Fruit fly (Drosophila melanogaster) whole organism, embryonic: ENCODE measurements around the gene CG34427.

Experiments used
- Adf1 ChIP-seq: fragments of 200-800 bp; sonication (Bioruptor generic); IDR thresholded peaks from 2 replicates; pipeline ENCODE4 v1.3.6; 2022; ENCODE audit warnings: missing biosample characterization, missing genetic modification characterization
- Antp ChIP-seq: fragments of 200-800 bp; sonication (Bioruptor generic); optimal IDR thresholded peaks from 3 replicates; lab custom pipeline; 2016; ENCODE audit warnings: missing biosample characterization, missing genetic modification characterization
- Asciz ChIP-seq: fragments of 200-800 bp; sonication (Bioruptor generic); optimal IDR thresholded peaks from 2 replicates; lab custom pipeline; 2017; ENCODE audit warnings: missing biosample characterization, mild to moderate bottlenecking, missing genetic modification characterization, missing genetic modification reagents
- Blimp-1 ChIP-seq: fragments of 200-800 bp; sonication (Bioruptor generic); optimal IDR thresholded peaks from 3 replicates; lab custom pipeline; 2018; ENCODE audit warnings: missing biosample characterization, missing genetic modification characterization, mild to moderate bottlenecking, moderate library complexity, missing genetic modification reagents
- CG10366 ChIP-seq: fragments of 200-800 bp; sonication (Bioruptor generic); IDR thresholded peaks from 2 replicates; pipeline ENCODE4 v1.3.6; 2022; ENCODE audit warnings: missing biosample characterization, missing genetic modification characterization
- CG11696 ChIP-seq: fragments of 200-800 bp; sonication (Bioruptor generic); IDR thresholded peaks from 2 replicates; pipeline ENCODE4 v1.3.6; 2022; ENCODE audit warnings: missing biosample characterization, missing genetic modification characterization
- CG1233 ChIP-seq: fragments of 200-800 bp; sonication (Bioruptor generic); optimal IDR thresholded peaks from 4 replicates; lab custom pipeline; 2018; ENCODE audit warnings: missing biosample characterization, mild to moderate bottlenecking, missing genetic modification characterization
- CG12659 ChIP-seq: fragments of 200-800 bp; sonication (Bioruptor generic); optimal IDR thresholded peaks from 3 replicates; lab custom pipeline; 2017; ENCODE audit warnings: mild to moderate bottlenecking, missing biosample characterization, missing genetic modification reagents, missing genetic modification characterization
- CG13123 ChIP-seq: fragments of 200-800 bp; sonication (Bioruptor generic); optimal IDR thresholded peaks from 2 replicates; lab custom pipeline; 2016; ENCODE audit warnings: missing biosample characterization, missing genetic modification characterization
- CG15269 ChIP-seq: fragments of 200-800 bp; sonication (Bioruptor generic); optimal IDR thresholded peaks from 2 replicates; lab custom pipeline; 2018; ENCODE audit warnings: missing biosample characterization, mild to moderate bottlenecking, missing genetic modification characterization, moderate library complexity
- CG16779 ChIP-seq: fragments of 200-800 bp; sonication (Bioruptor generic); IDR thresholded peaks from 2 replicates; pipeline ENCODE4 v1.3.6; 2022; ENCODE audit warnings: missing biosample characterization, missing genetic modification characterization
- CG17359 ChIP-seq: fragments of 200-800 bp; sonication (Bioruptor generic); optimal IDR thresholded peaks from 3 replicates; lab custom pipeline; 2018; ENCODE audit warnings: missing biosample characterization, mild to moderate bottlenecking, missing genetic modification characterization, moderate library complexity
- CG17612 ChIP-seq: fragments of 200-800 bp; sonication (Bioruptor generic); IDR thresholded peaks from 2 replicates; pipeline ENCODE4 v1.3.6; 2022; ENCODE audit warnings: missing biosample characterization, missing genetic modification characterization
- CG2120 ChIP-seq: fragments of 200-800 bp; sonication (Bioruptor generic); optimal IDR thresholded peaks from 3 replicates; lab custom pipeline; 2016; ENCODE audit warnings: missing biosample characterization, missing genetic modification characterization
- CG31388 ChIP-seq: fragments of 200-800 bp; sonication (Bioruptor generic); optimal IDR thresholded peaks from 2 replicates; lab custom pipeline; 2016; ENCODE audit warnings: missing biosample characterization, missing genetic modification characterization
- CG3847 ChIP-seq: fragments of 200-800 bp; sonication (Bioruptor generic); IDR thresholded peaks from 2 replicates; pipeline ENCODE4 v1.3.6; 2022; ENCODE audit warnings: missing biosample characterization, missing genetic modification characterization
- CG4617 ChIP-seq: fragments of 200-800 bp; sonication (Bioruptor generic); optimal IDR thresholded peaks from 3 replicates; lab custom pipeline; 2016; ENCODE audit warnings: missing biosample characterization, missing genetic modification characterization, borderline replicate concordance
- CG7745 ChIP-seq: fragments of 200-800 bp; sonication (Bioruptor generic); optimal IDR thresholded peaks from 2 replicates; lab custom pipeline; 2018; ENCODE audit warnings: missing biosample characterization, mild to moderate bottlenecking, missing genetic modification characterization, moderate library complexity
- CG7928 ChIP-seq: fragments of 200-800 bp; sonication (Bioruptor generic); optimal IDR thresholded peaks from 2 replicates; lab custom pipeline; 2017; ENCODE audit warnings: missing biosample characterization, mild to moderate bottlenecking, missing genetic modification characterization
- CG7987 ChIP-seq: fragments of 200-800 bp; sonication (Bioruptor generic); optimal IDR thresholded peaks from 2 replicates; lab custom pipeline; 2018; ENCODE audit warnings: missing biosample characterization, mild to moderate bottlenecking, missing genetic modification characterization, moderate library complexity
- CG8089 ChIP-seq: fragments of 200-800 bp; sonication (Bioruptor generic); optimal IDR thresholded peaks from 3 replicates; lab custom pipeline; 2016; ENCODE audit warnings: missing biosample characterization, missing genetic modification characterization
- D19B ChIP-seq: fragments of 200-800 bp; sonication (Bioruptor generic); optimal IDR thresholded peaks from 2 replicates; lab custom pipeline; 2017; ENCODE audit warnings: missing biosample characterization, mild to moderate bottlenecking, missing genetic modification characterization
- Drgx ChIP-seq: fragments of 200-800 bp; sonication (Bioruptor generic); IDR thresholded peaks from 2 replicates; pipeline ENCODE4 v1.3.6; 2022; ENCODE audit warnings: missing biosample characterization, missing genetic modification characterization
- E2f2 ChIP-seq: fragments of 200-800 bp; sonication (Bioruptor generic); IDR thresholded peaks from 2 replicates; pipeline ENCODE4 v1.3.6; 2022; ENCODE audit warnings: missing biosample characterization, missing genetic modification characterization
- Ets97D ChIP-seq: fragments of 200-800 bp; sonication (Bioruptor generic); optimal IDR thresholded peaks from 3 replicates; lab custom pipeline; 2016; ENCODE audit warnings: missing biosample characterization, missing genetic modification characterization
- Gsc ChIP-seq: fragments of 200-800 bp; sonication (Bioruptor generic); IDR thresholded peaks from 2 replicates; pipeline ENCODE4 v1.3.6; 2022; ENCODE audit warnings: missing biosample characterization, missing genetic modification characterization
- H2.0 ChIP-seq: fragments of 200-800 bp; sonication (Bioruptor generic); IDR thresholded peaks from 2 replicates; pipeline ENCODE4 v1.3.6; 2022; ENCODE audit warnings: missing biosample characterization, missing genetic modification characterization
- NFAT ChIP-seq: fragments of 200-800 bp; sonication (Bioruptor generic); IDR thresholded peaks from 2 replicates; pipeline ENCODE4 v1.3.6; 2022; ENCODE audit warnings: missing biosample characterization, missing genetic modification characterization
- Pdp1 ChIP-seq, 2 experiments: fragments of 200-800 bp; sonication (Bioruptor generic); optimal IDR thresholded peaks; 3 replicates each; lab custom pipeline; 2016; ENCODE audit warnings: missing biosample characterization in 2 of 2, missing genetic modification characterization in 2 of 2, mild to moderate bottlenecking in 1 of 2, moderate library complexity in 1 of 2
- Rx ChIP-seq: fragments of 200-800 bp; sonication (Bioruptor generic); IDR thresholded peaks from 2 replicates; pipeline ENCODE4 v1.3.6; 2022; ENCODE audit warnings: missing biosample characterization, missing genetic modification characterization
- Sox102F ChIP-seq: fragments of 200-800 bp; sonication (Bioruptor generic); optimal IDR thresholded peaks from 2 replicates; lab custom pipeline; 2018; ENCODE audit warnings: missing biosample characterization, mild to moderate bottlenecking, missing genetic modification characterization, moderate library complexity
- Sry-δ ChIP-seq: fragments of 200-800 bp; sonication (Bioruptor generic); optimal IDR thresholded peaks from 2 replicates; lab custom pipeline; 2016; ENCODE audit warnings: missing biosample characterization, missing genetic modification characterization
- abd-A ChIP-seq: fragments of 200-800 bp; sonication (Bioruptor generic); optimal IDR thresholded peaks from 3 replicates; lab custom pipeline; 2019; ENCODE audit warnings: missing biosample characterization, mild to moderate bottlenecking, missing genetic modification characterization, moderate library complexity
- chn ChIP-seq: fragments of 200-800 bp; sonication (Bioruptor generic); optimal IDR thresholded peaks from 2 replicates; lab custom pipeline; 2016; ENCODE audit warnings: missing biosample characterization, missing genetic modification characterization
- emc ChIP-seq: fragments of 200-800 bp; sonication (Bioruptor generic); optimal IDR thresholded peaks from 2 replicates; lab custom pipeline; 2016; ENCODE audit warnings: missing biosample characterization, missing genetic modification characterization
- ftz-f1 ChIP-seq: fragments of 200-800 bp; sonication (Bioruptor generic); optimal IDR thresholded peaks from 2 replicates; lab custom pipeline; 2016; ENCODE audit warnings: missing biosample characterization, missing genetic modification characterization
- grn ChIP-seq: fragments of 200-800 bp; sonication (Bioruptor generic); optimal IDR thresholded peaks from 3 replicates; lab custom pipeline; 2017; ENCODE audit warnings: missing biosample characterization, missing genetic modification characterization
- gsb ChIP-seq: fragments of 200-800 bp; sonication (Bioruptor generic); IDR thresholded peaks from 2 replicates; pipeline ENCODE4 v1.3.6; 2022; ENCODE audit warnings: missing biosample characterization, missing genetic modification characterization
- jing ChIP-seq: fragments of 200-800 bp; sonication (Bioruptor generic); optimal IDR thresholded peaks from 2 replicates; lab custom pipeline; 2018; ENCODE audit warnings: missing biosample characterization, mild to moderate bottlenecking, missing genetic modification characterization
- lab ChIP-seq: fragments of 200-800 bp; sonication (Bioruptor generic); optimal IDR thresholded peaks from 3 replicates; lab custom pipeline; 2017; ENCODE audit warnings: missing biosample characterization, missing genetic modification characterization, mild to moderate bottlenecking, moderate library complexity, missing genetic modification reagents
- lilli ChIP-seq: fragments of 200-800 bp; sonication (Bioruptor generic); optimal IDR thresholded peaks from 3 replicates; lab custom pipeline; 2016; ENCODE audit warnings: missing biosample characterization, missing genetic modification characterization
- nerfin-2 ChIP-seq: fragments of 200-800 bp; sonication (Bioruptor generic); IDR thresholded peaks from 2 replicates; pipeline ENCODE4 v1.3.6; 2022; ENCODE audit warnings: missing biosample characterization, missing genetic modification characterization; ENCODE audit not compliant: partially characterized antibody
- nmo ChIP-seq: fragments of 200-800 bp; sonication (Bioruptor generic); optimal IDR thresholded peaks from 2 replicates; lab custom pipeline; 2018; ENCODE audit warnings: missing biosample characterization, mild to moderate bottlenecking, missing genetic modification characterization, moderate library complexity
- phol ChIP-seq: fragments of 200-800 bp; sonication (Bioruptor generic); optimal IDR thresholded peaks from 3 replicates; lab custom pipeline; 2018; ENCODE audit warnings: missing biosample characterization, mild to moderate bottlenecking, missing genetic modification characterization, moderate library complexity
- shn ChIP-seq: fragments of 200-800 bp; sonication (Bioruptor generic); optimal IDR thresholded peaks from 3 replicates; lab custom pipeline; 2016; ENCODE audit warnings: missing biosample characterization, missing genetic modification characterization
- sna ChIP-seq: fragments of 200-800 bp; sonication (Bioruptor generic); IDR thresholded peaks from 2 replicates; pipeline ENCODE4 v1.3.6; 2022; ENCODE audit warnings: missing biosample characterization, missing genetic modification characterization; ENCODE audit not compliant: partially characterized antibody
- so ChIP-seq: fragments of 200-800 bp; sonication (Bioruptor generic); IDR thresholded peaks from 3 replicates; pipeline ENCODE4 v1.3.6; 2022; ENCODE audit warnings: missing biosample characterization, missing genetic modification characterization
- tap ChIP-seq: fragments of 200-800 bp; optimal IDR thresholded peaks from 3 replicates; lab custom pipeline; 2019; ENCODE audit warnings: missing biosample characterization, mild to moderate bottlenecking, missing genetic modification characterization, moderate library complexity
- tgo ChIP-seq: fragments of 200-800 bp; sonication (Bioruptor generic); IDR thresholded peaks from 3 replicates; pipeline ENCODE4 v1.3.6; 2022; ENCODE audit warnings: missing biosample characterization, missing genetic modification characterization
- trh ChIP-seq: fragments of 200-800 bp; sonication (Bioruptor generic); optimal IDR thresholded peaks from 2 replicates; lab custom pipeline; 2016; ENCODE audit warnings: missing biosample characterization, missing genetic modification characterization
- z ChIP-seq: fragments of 200-800 bp; sonication (Bioruptor generic); IDR thresholded peaks from 3 replicates; pipeline ENCODE4 v1.3.6; 2022; ENCODE audit warnings: missing biosample characterization, missing genetic modification characterization
- zen ChIP-seq: fragments of 200-800 bp; sonication (Bioruptor generic); optimal IDR thresholded peaks from 3 replicates; lab custom pipeline; 2018; ENCODE audit warnings: missing biosample characterization, mild to moderate bottlenecking, missing genetic modification characterization, moderate library complexity

CG34427 gene

DNA sequence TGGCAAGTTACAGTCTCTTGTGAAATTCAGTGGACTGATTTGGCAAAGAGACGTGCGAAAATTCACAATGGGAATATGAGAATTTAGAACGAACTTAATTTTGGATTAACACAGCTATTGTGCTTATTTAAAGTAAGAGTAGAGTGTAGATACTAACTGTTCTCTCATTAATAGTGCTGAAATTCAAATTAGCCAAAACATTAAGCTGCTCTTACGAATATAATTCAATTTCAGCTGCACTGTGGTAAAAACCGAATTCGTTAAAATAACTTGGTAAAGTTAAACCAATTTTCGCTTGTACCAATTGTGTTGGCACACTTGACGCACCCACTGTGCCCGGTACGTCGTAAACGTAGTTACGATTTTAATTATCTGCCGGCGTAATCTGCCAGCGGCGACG lies 36.7 kb upstream of the CG34427 start (continued):
- TF ChIP-seq gsb (GFP tag; lab: Robert Waterston, UW) (peak; percentile 17; the same call in 1 of the 2 replicates), CG7928 (GFP tag; lab: Kevin White, UChicago) (no peak), Sry-δ (GFP tag; lab: Kevin White, UChicago) (peak; percentile 15), Sox102F (GFP tag; lab: Kevin White, UChicago) (peak; percentile 21), CG16779 (GFP tag; lab: Robert Waterston, UW) (no peak), Pdp1 (GFP tag; optimal IDR thresholded peaks at IDR 0.05; lab: Kevin White, UChicago) (peak; percentile 34 to 37), CG17612 (no peak), nmo (GFP tag; lab: Kevin White, UChicago) (peak; percentile 39), tgo (peak; percentile 24; the same call in 2 of the 3 replicates), phol (tag; lab: Kevin White, UChicago) (peak; percentile 12), E2f2 (no peak), so (GFP tag; lab: Robert Waterston, UW) (no peak), CG7745 (tag; lab: Kevin White, UChicago) (no peak), CG10366 (GFP tag; lab: Robert Waterston, UW) (no peak), CG3847 (GFP tag; lab: Robert Waterston, UW) (peak; percentile 59), Ets97D (no peak), chn (no peak), CG31388 (no peak), abd-A (tag; lab: Kevin White, UChicago) (no peak), CG4617 (GFP tag; lab: Kevin White, UChicago) (no peak), ftz-f1 (GFP tag; lab: Kevin White, UChicago) (no peak), D19B (GFP tag; lab: Kevin White, UChicago) (peak; percentile 11), CG12659 (GFP tag; lab: Kevin White, UChicago) (peak; percentile 58), CG1233 (GFP tag; lab: Kevin White, UChicago) (peak; percentile 47), CG7987 (no peak), Gsc (no peak), CG15269 (tag; lab: Kevin White, UChicago) (peak; percentile 69), jing (no peak), Adf1 (GFP tag; lab: Robert Waterston, UW) (peak; percentile 59), grn (GFP tag; lab: Kevin White, UChicago) (peak; percentile 12), trh (GFP tag; lab: Kevin White, UChicago) (peak; percentile 18), Antp (GFP tag; lab: Kevin White, UChicago) (peak; percentile 31), CG8089 (no peak), CG13123 (GFP tag; lab: Kevin White, UChicago) (no peak), CG11696 (GFP tag; lab: Robert Waterston, UW) (no peak), Drgx (GFP tag; lab: Robert Waterston, UW) (peak; percentile 66), H2.0 (GFP tag; lab: Robert Waterston, UW) (peak; percentile 41; the same call in 1 of the 2 replicates), emc (peak; percentile 31), shn (GFP tag; lab: Kevin White, UChicago) (peak; percentile 24), tap (no peak)

- TF ChIP-seq CG2120 (no peak), H2.0 (GFP tag; lab: Robert Waterston, UW) (no peak), Blimp-1 (GFP tag; lab: Kevin White, UChicago) (peak; percentile 28), CG17359 (peak; percentile 5), Asciz (GFP tag; lab: Kevin White, UChicago) (peak; percentile 8), lilli (GFP tag; lab: Kevin White, UChicago) (no peak), lab (GFP tag; lab: Kevin White, UChicago) (no peak), NFAT (GFP tag; lab: Robert Waterston, UW) (no peak), nerfin-2 (no peak), sna (GFP tag; lab: Robert Waterston, UW) (no peak), z (GFP tag; lab: Robert Waterston, UW) (0 out of 3 replicates have a peak, but pooled peaks have one; percentile 52), zen (no peak), Rx (GFP tag; lab: Robert Waterston, UW) (no peak)
These were observed 33.8 kb upstream of the CG34427 start for dm6 chr3L:8770616-8771229.
